Worm (Caenorhabditis elegans): ENCODE measurements around the gene acbp-4.

- peak; percentile 35 for TF ChIP-seq mab-5 (tag; optimal IDR thresholded peaks at IDR 0.05)
- TF ChIP-seq elt-1 (tag; optimal IDR thresholded peaks at IDR 0.05), result no peak
- peak; percentile 1 for TF ChIP-seq skn-1 (tag; optimal IDR thresholded peaks at IDR 0.05)
- peak; percentile 84 for TF ChIP-seq zag-1 (tag; optimal IDR thresholded peaks at IDR 0.05)
- TF ChIP-seq egl-27 (tag; optimal IDR thresholded peaks at IDR 0.05), result peak; percentile 63
- no peak for TF ChIP-seq aly-2 (tag; optimal IDR thresholded peaks at IDR 0.05)
- peak; percentile 92 for TF ChIP-seq nhr-25 (tag; optimal IDR thresholded peaks at IDR 0.05)
- no peak for TF ChIP-seq ztf-11 (tag; optimal IDR thresholded peaks at IDR 0.05)
- TF ChIP-seq nhr-77 (tag; optimal IDR thresholded peaks at IDR 0.05), result no peak
Observed at ce11 chrIII:7335220-7335619, 26.3 kb upstream of the acbp-4 start, which contains the start of gene F56C9.10.

Data from whole organism, L2 larva.